Fruit fly (Drosophila melanogaster): ENCODE measurements around the gene CG32081.

CG32081 gene

DNA sequence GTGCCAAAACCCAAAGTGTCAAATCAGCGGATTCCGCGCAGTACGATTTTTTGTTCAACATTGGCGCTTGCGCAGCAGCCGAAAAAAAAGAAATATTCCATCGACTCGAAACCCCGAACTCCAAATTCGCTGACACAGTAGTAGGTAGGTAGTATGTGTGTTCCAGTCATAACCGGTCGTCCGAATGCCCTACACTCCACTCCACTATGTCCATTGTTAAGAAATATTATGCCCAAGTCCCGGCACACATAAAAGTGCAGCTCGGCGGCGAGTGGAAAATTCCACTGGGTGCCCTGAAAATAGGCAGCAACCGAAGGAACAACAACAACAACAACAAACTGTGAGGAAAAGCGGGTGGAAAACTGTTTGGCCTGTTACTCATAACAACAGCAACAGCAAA, 17.6 kb downstream of the CG32081 start (continued):
- no peak for TF ChIP-seq peb (GFP tag; IDR thresholded peaks at IDR 0.05)
- TF ChIP-seq CG4617 (GFP tag; optimal IDR thresholded peaks at IDR 0.05; ENCODE audit: borderline replicate concordance): no peak
- no peak for TF ChIP-seq Ada2b (GFP tag; IDR thresholded peaks at IDR 0.05)
- TF ChIP-seq ab (GFP tag; optimal IDR thresholded peaks at IDR 0.05): no peak
- TF ChIP-seq Vsx1 (GFP tag; optimal IDR thresholded peaks at IDR 0.05): no peak
- TF ChIP-seq btn (GFP tag; optimal IDR thresholded peaks at IDR 0.05): no peak
- no peak for TF ChIP-seq CG14441 (GFP tag; IDR thresholded peaks at IDR 0.05)
- no peak for TF ChIP-seq Ssrp (tag; optimal IDR thresholded peaks at IDR 0.05)
- no peak for TF ChIP-seq CG6854 (GFP tag; optimal IDR thresholded peaks at IDR 0.05)
- TF ChIP-seq sc (optimal IDR thresholded peaks at IDR 0.05): no peak
- TF ChIP-seq sc (GFP tag; optimal IDR thresholded peaks at IDR 0.05): no peak
- TF ChIP-seq Bteb2 (GFP tag; optimal IDR thresholded peaks at IDR 0.05): no peak
- TF ChIP-seq CG1233 (GFP tag; optimal IDR thresholded peaks at IDR 0.05): no peak
- no peak for TF ChIP-seq sim (GFP tag; IDR thresholded peaks at IDR 0.05)
- TF ChIP-seq h (optimal IDR thresholded peaks at IDR 0.05): no peak
- no peak for TF ChIP-seq eyg (GFP tag; optimal IDR thresholded peaks at IDR 0.05)
- TF ChIP-seq Lhr (GFP tag; optimal IDR thresholded peaks at IDR 0.05): no peak
- TF ChIP-seq ara (GFP tag; IDR thresholded peaks at IDR 0.05): no peak
- TF ChIP-seq CG17385 (GFP tag; optimal IDR thresholded peaks at IDR 0.05): no peak
- TF ChIP-seq hb (GFP tag; IDR thresholded peaks at IDR 0.05; ENCODE audit: partially characterized antibody): no peak

DNA sequence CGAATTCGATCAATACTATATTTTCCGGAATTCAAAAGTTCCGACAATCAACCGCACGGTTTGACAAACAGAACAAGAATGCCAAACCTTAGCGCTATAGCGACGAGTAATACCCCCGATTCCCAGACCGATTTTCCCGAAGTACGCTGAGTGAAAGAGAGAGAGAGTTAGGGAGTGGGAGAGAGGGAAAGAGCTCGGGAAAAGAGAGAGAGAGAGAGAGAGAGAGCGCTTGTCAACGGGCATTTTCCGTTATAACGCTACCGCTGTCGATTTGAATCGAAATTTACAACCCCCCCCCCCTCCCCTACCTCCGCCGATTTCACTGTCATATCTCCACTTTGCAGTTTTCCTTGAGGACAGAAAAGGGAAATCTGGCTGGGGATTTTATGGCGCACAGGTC, 19.2 kb downstream of the CG32081 start:
- TF ChIP-seq Dp (GFP tag; optimal IDR thresholded peaks at IDR 0.05) (no peak), gem (tag; optimal IDR thresholded peaks at IDR 0.05) (no peak), Gug (GFP tag; IDR thresholded peaks at IDR 0.05) (no peak), esg (GFP tag; conservative IDR thresholded peaks at IDR 0.05) (no peak), sqz (GFP tag; optimal IDR thresholded peaks at IDR 0.05) (no peak), HmgZ (tag; optimal IDR thresholded peaks at IDR 0.05) (no peak), ara (GFP tag; IDR thresholded peaks at IDR 0.05) (no peak), kni (GFP tag; optimal IDR thresholded peaks at IDR 0.05) (peak; percentile 24), lilli (GFP tag; optimal IDR thresholded peaks at IDR 0.05) (no peak), ato (GFP tag; IDR thresholded peaks at IDR 0.05; ENCODE audit: partially characterized antibody) (no peak), onecut (GFP tag; IDR thresholded peaks at IDR 0.05) (peak; percentile 22; the same call in 1 of the 2 replicates), Poxn (GFP tag; IDR thresholded peaks at IDR 0.05) (no peak), Rfx (GFP tag; IDR thresholded peaks at IDR 0.05) (0 out of 2 replicates have a peak, but pooled peaks have one; percentile 10), Spps (tag; optimal IDR thresholded peaks at IDR 0.05) (no peak), yki (optimal IDR thresholded peaks at IDR 0.05) (peak; percentile 68), CG8290 (GFP tag; optimal IDR thresholded peaks at IDR 0.05) (peak; percentile 63), CG8290 (tag; optimal IDR thresholded peaks at IDR 0.05) (peak in 1 of 2 experiments; percentile 63), Lim3 (GFP tag; IDR thresholded peaks at IDR 0.05) (no peak), Oaz (GFP tag; IDR thresholded peaks at IDR 0.05) (no peak), jumu (GFP tag; optimal IDR thresholded peaks at IDR 0.05) (no peak), Jarid2 (GFP tag; optimal IDR thresholded peaks at IDR 0.05) (peak; percentile 16), fd64A (GFP tag; optimal IDR thresholded peaks at IDR 0.05) (no peak), CG9932 (GFP tag; IDR thresholded peaks at IDR 0.05) (no peak), CG7839 (tag; optimal IDR thresholded peaks at IDR 0.05) (no peak), vvl (GFP tag; IDR thresholded peaks at IDR 0.05) (no peak), sug (tag; optimal IDR thresholded peaks at IDR 0.05) (no peak), CG8388 (GFP tag; optimal IDR thresholded peaks at IDR 0.05) (no peak), CG1832 (GFP tag; optimal IDR thresholded peaks at IDR 0.05) (peak; percentile 67), br (optimal IDR thresholded peaks at IDR 0.05) (no peak), CG1529 (GFP tag; optimal IDR thresholded peaks at IDR 0.05) (peak; percentile 97), CG6791 (GFP tag; IDR thresholded peaks at IDR 0.05; ENCODE audit: partially characterized antibody) (peak; percentile 65; the same call in 1 of the 3 replicates), Trl (optimal IDR thresholded peaks at IDR 0.05) (peak; percentile 72 to 94), Trl (GFP tag; optimal IDR thresholded peaks at IDR 0.05) (no peak), ci (GFP tag; IDR thresholded peaks at IDR 0.05) (0 out of 3 replicates have a peak, but pooled peaks have one; percentile 35), CG7556 (GFP tag; optimal IDR thresholded peaks at IDR 0.05) (no peak)

Data from whole organism, embryonic.